Fruit fly (Drosophila melanogaster): Measurements from ENCODE around the gene CG5282.

The CG5282 gene

dm6 chr3L:20442674-20443313, 16.9 kb upstream of the CG5282 start:
- TF ChIP-seq CG8089 (GFP tag; optimal IDR thresholded peaks at IDR 0.05), result no peak
- TF ChIP-seq CG4360 (GFP tag; IDR thresholded peaks at IDR 0.05), result 0 out of 2 replicates have a peak, but pooled peaks have one; percentile 26
- TF ChIP-seq CrebB (tag; optimal IDR thresholded peaks at IDR 0.05), result no peak
- no peak for TF ChIP-seq CG17802 (tag; optimal IDR thresholded peaks at IDR 0.05)
- TF ChIP-seq CG12219 (GFP tag; optimal IDR thresholded peaks at IDR 0.05), result no peak
- TF ChIP-seq CG10431 (GFP tag; optimal IDR thresholded peaks at IDR 0.05), result no peak
- no peak for TF ChIP-seq CG33557 (GFP tag; optimal IDR thresholded peaks at IDR 0.05)
- no peak for TF ChIP-seq CG11247 (GFP tag; IDR thresholded peaks at IDR 0.05)
- TF ChIP-seq dpn (GFP tag; optimal IDR thresholded peaks at IDR 0.05), result no peak
- TF ChIP-seq sd (tag; optimal IDR thresholded peaks at IDR 0.05), result peak; percentile 12
- TF ChIP-seq Deaf1 (tag; optimal IDR thresholded peaks at IDR 0.05), result peak; percentile 42
- TF ChIP-seq CG34422 (GFP tag; IDR thresholded peaks at IDR 0.05), result peak; percentile 17; the same call in 1 of the 3 replicates
- TF ChIP-seq nom (GFP tag; optimal IDR thresholded peaks at IDR 0.05), result peak; percentile 16
- peak; percentile 86 for TF ChIP-seq ewg (GFP tag; optimal IDR thresholded peaks at IDR 0.05)
- TF ChIP-seq Opbp (GFP tag; IDR thresholded peaks at IDR 0.05; ENCODE audit: partially characterized antibody), result no peak
- no peak for TF ChIP-seq Oli (tag; optimal IDR thresholded peaks at IDR 0.05)
- peak; percentile 99 for TF ChIP-seq pros (GFP tag; optimal IDR thresholded peaks at IDR 0.05)
- TF ChIP-seq Med (GFP tag), result peak; percentile 28
- no peak for TF ChIP-seq Poxn (GFP tag; IDR thresholded peaks at IDR 0.05)
- TF ChIP-seq C15 (GFP tag; IDR thresholded peaks at IDR 0.05), result no peak
- peak; percentile 99 for TF ChIP-seq CG6654 (GFP tag; optimal IDR thresholded peaks at IDR 0.05)
- peak; percentile 15 for TF ChIP-seq CG6854 (GFP tag; optimal IDR thresholded peaks at IDR 0.05)
- TF ChIP-seq CG13287 (GFP tag; IDR thresholded peaks at IDR 0.05; ENCODE audit: partially characterized antibody), result peak; percentile 7; the same call in 1 of the 2 replicates
- TF ChIP-seq nerfin-2 (GFP tag; IDR thresholded peaks at IDR 0.05; ENCODE audit: partially characterized antibody), result peak; percentile 52; the same call in 1 of the 2 replicates
- no peak for TF ChIP-seq Hey (tag; optimal IDR thresholded peaks at IDR 0.05)
- peak; percentile 62 for TF ChIP-seq CG1832 (GFP tag; optimal IDR thresholded peaks at IDR 0.05)
- TF ChIP-seq nerfin-1 (tag; optimal IDR thresholded peaks at IDR 0.05), result peak; percentile 1
- peak; percentile 47 for TF ChIP-seq scrt (GFP tag; optimal IDR thresholded peaks at IDR 0.05)
- peak; percentile 76 for TF ChIP-seq cad (GFP tag; optimal IDR thresholded peaks at IDR 0.05)
- peak; percentile 72 to 78 for TF ChIP-seq Trl (optimal IDR thresholded peaks at IDR 0.05)
- no peak for TF ChIP-seq Trl (GFP tag; optimal IDR thresholded peaks at IDR 0.05)
- peak; percentile 64; the same call in 1 of the 2 replicates for TF ChIP-seq seq (GFP tag; IDR thresholded peaks at IDR 0.05)
- TF ChIP-seq CG6791 (GFP tag; IDR thresholded peaks at IDR 0.05; ENCODE audit: partially characterized antibody), result peak; percentile 24; the same call in 1 of the 3 replicates
- peak; percentile 38; the same call in 1 of the 2 replicates for TF ChIP-seq tna (GFP tag; IDR thresholded peaks at IDR 0.05; ENCODE audit: partially characterized antibody)

- TF ChIP-seq dimm (GFP tag; IDR thresholded peaks at IDR 0.05) (0 out of 2 replicates have a peak, but pooled peaks have one; percentile 18), Ets65A (GFP tag) (peak; percentile 84), vfl (GFP tag; optimal IDR thresholded peaks at IDR 0.05) (no peak), CG8388 (GFP tag; optimal IDR thresholded peaks at IDR 0.05) (peak; percentile 87), ttk (GFP tag; IDR thresholded peaks at IDR 0.05) (peak; percentile 76), HLH54F (GFP tag; optimal IDR thresholded peaks at IDR 0.05) (peak; percentile 21), CG33557 (GFP tag; optimal IDR thresholded peaks at IDR 0.05) (peak; percentile 90), bcd (GFP tag; optimal IDR thresholded peaks at IDR 0.05) (peak; percentile 90), slbo (GFP tag; IDR thresholded peaks at IDR 0.05) (peak; percentile 83), jing (GFP tag; optimal IDR thresholded peaks at IDR 0.05) (peak; percentile 70), CG10366 (GFP tag; IDR thresholded peaks at IDR 0.05) (peak; percentile 66), tgo (GFP tag; IDR thresholded peaks at IDR 0.05) (peak; percentile 78), Kr (GFP tag; optimal IDR thresholded peaks at IDR 0.05) (no peak), bbx (GFP tag; IDR thresholded peaks at IDR 0.05; ENCODE audit: partially characterized antibody) (no peak), Taf1 (GFP tag; IDR thresholded peaks at IDR 0.05) (peak; percentile 67)
These were observed 16.0 kb upstream of the CG5282 start, which contains the start of gene CG5910 for dm6 chr3L:20441632-20442469. Gene CG5910, plus strand, starts transcription at chr3L:20442419.

All from whole organism, embryonic.